Fruit fly (Drosophila melanogaster) whole organism: ENCODE data around the gene CG7739.

Source experiments
- CG8478 ChIP-seq: fragments of >200 bp; optimal IDR thresholded peaks from 2 replicates; lab custom pipeline; 2018; ENCODE audit warnings: inconsistent platforms
- Dll ChIP-seq: fragments of >200 bp; optimal IDR thresholded peaks from 2 replicates; lab custom pipeline; 2017
- EcR ChIP-seq, 2 experiments: fragments of >200 bp; optimal IDR thresholded peaks; 2 replicates each; lab custom pipeline; 2017; ENCODE audit warnings: missing biosample characterization in 2 of 2, missing genetic modification characterization in 2 of 2, missing genetic modification reagents in 2 of 2
- pan ChIP-seq: fragments of >200 bp; optimal IDR thresholded peaks from 2 replicates; lab custom pipeline; 2017
- psq ChIP-seq: fragments of >200 bp; optimal IDR thresholded peaks from 2 replicates; lab custom pipeline; 2017
- usp ChIP-seq: fragments of >200 bp; optimal IDR thresholded peaks from 2 replicates; lab custom pipeline; 2017; ENCODE audit warnings: missing biosample characterization, missing genetic modification characterization, mixed read lengths

- TF ChIP-seq EcR (GFP tag; optimal IDR thresholded peaks at IDR 0.05; lab: Kevin White, UChicago) (no peak), pan (lab: Kevin White, UChicago) (no peak), Dll (lab: Kevin White, UChicago) (no peak), usp (GFP tag; lab: Kevin White, UChicago) (no peak), CG8478 (lab: Kevin White, UChicago) (no peak), psq (lab: Kevin White, UChicago) (no peak)
Measured at dm6 chr3L:15570571-15570970, 7.7 kb upstream of the CG7739 start.
